Worm (Caenorhabditis elegans): ENCODE results near the gene mihp-2.

- no peak for TF ChIP-seq ama-1 (optimal IDR thresholded peaks at IDR 0.05)
- TF ChIP-seq ets-4 (tag; optimal IDR thresholded peaks at IDR 0.05): no peak
- no peak for TF ChIP-seq fax-1 (tag; optimal IDR thresholded peaks at IDR 0.05)
- no peak for TF ChIP-seq ahr-1 (tag; optimal IDR thresholded peaks at IDR 0.05)
- no peak for TF ChIP-seq ceh-31 (tag; optimal IDR thresholded peaks at IDR 0.05)
- TF ChIP-seq fkh-10 (GFP tag; optimal IDR thresholded peaks at IDR 0.05): no peak
- TF ChIP-seq elt-2 (tag; optimal IDR thresholded peaks at IDR 0.05): no peak
- TF ChIP-seq ref-2 (tag; optimal IDR thresholded peaks at IDR 0.05): no peak
- no peak for TF ChIP-seq sox-2 (GFP tag; IDR thresholded peaks at IDR 0.05)
- TF ChIP-seq F13H6.1 (tag; optimal IDR thresholded peaks at IDR 0.05): no peak
- no peak for TF ChIP-seq ceh-14 (tag; optimal IDR thresholded peaks at IDR 0.05)
- no peak for TF ChIP-seq sox-4 (tag; optimal IDR thresholded peaks at IDR 0.05)
- no peak for TF ChIP-seq K02D7.2 (tag; optimal IDR thresholded peaks at IDR 0.05)
Observed at ce11 chrV:18909682-18910081, 6.1 kb downstream of the mihp-2 start.

All from whole organism, late embryonic.